Worm (Caenorhabditis elegans) whole organism, late embryonic: ENCODE measurements around the gene pqn-74.

Experiments used
- C08G9.2 ChIP-seq: sonication (generic microtip); optimal IDR thresholded peaks from 2 replicates; lab custom pipeline; 2016; ENCODE audit warnings: mild to moderate bottlenecking, missing genetic modification characterization, moderate library complexity, missing compliant biosample characterization
- T23F11.4 ChIP-seq: fragments of 200-800 bp; sonication (Bioruptor generic); optimal IDR thresholded peaks from 2 replicates; lab custom pipeline; 2018; ENCODE audit warnings: mild to moderate bottlenecking, missing genetic modification characterization, missing compliant biosample characterization
- ama-1 ChIP-seq: fragments of 150-350 bp; optimal IDR thresholded peaks from 2 replicates; lab custom pipeline; 2014
- ceh-6 ChIP-seq: fragments of 200-800 bp; sonication (Bioruptor generic); optimal IDR thresholded peaks from 2 replicates; lab custom pipeline; 2018; ENCODE audit warnings: mild to moderate bottlenecking, missing genetic modification characterization, missing compliant biosample characterization
- ets-4 ChIP-seq: sonication (generic microtip); optimal IDR thresholded peaks from 2 replicates; lab custom pipeline; 2016; ENCODE audit warnings: missing genetic modification characterization, missing compliant biosample characterization
- fkh-10 ChIP-seq: fragments of 150-350 bp; optimal IDR thresholded peaks from 2 replicates; lab custom pipeline; 2014; ENCODE audit warnings: missing biosample characterization, missing genetic modification reagents, missing genetic modification characterization
- nfya-1 ChIP-seq: sonication (generic microtip); optimal IDR thresholded peaks from 2 replicates; lab custom pipeline; 2017; ENCODE audit warnings: missing genetic modification characterization, mild to moderate bottlenecking, missing compliant biosample characterization, antibody characterized with exemption, moderate library complexity
- npax-4 ChIP-seq: sonication (generic microtip); optimal IDR thresholded peaks from 2 replicates; lab custom pipeline; 2016; ENCODE audit warnings: missing genetic modification characterization, missing compliant biosample characterization
- pag-3 ChIP-seq: sonication (generic microtip); optimal IDR thresholded peaks from 2 replicates; lab custom pipeline; 2016; ENCODE audit warnings: missing compliant biosample characterization, missing genetic modification characterization, borderline replicate concordance
- pha-2 ChIP-seq: sonication (generic microtip); optimal IDR thresholded peaks from 2 replicates; lab custom pipeline; 2017; ENCODE audit warnings: mild to moderate bottlenecking, missing genetic modification characterization, missing compliant biosample characterization
- sox-2 ChIP-seq: fragments of 200-800 bp; sonication (Bioruptor generic); IDR thresholded peaks from 2 replicates; pipeline ENCODE4 v1.3.6; 2022; ENCODE audit warnings: missing genetic modification reagents, missing genetic modification characterization, missing compliant biosample characterization

ce11 chrIV:13314181-13314580, 17.0 kb downstream of the pqn-74 start:
- TF ChIP-seq ama-1 = no peak
- no peak for TF ChIP-seq fkh-10 (GFP tag; lab: Kevin White, UChicago)
- no peak for TF ChIP-seq T23F11.4 (GFP tag; lab: Kevin White, UChicago)
- no peak for TF ChIP-seq npax-4
- TF ChIP-seq ets-4 (tag; lab: Kevin White, UChicago) = no peak
- no peak for TF ChIP-seq C08G9.2
- no peak for TF ChIP-seq sox-2 (GFP tag; lab: Robert Waterston, UW)
- TF ChIP-seq ceh-6 (GFP tag; lab: Kevin White, UChicago) = no peak
- no peak for TF ChIP-seq nfya-1 (tag; lab: Kevin White, UChicago)
- TF ChIP-seq pag-3 (tag; lab: Kevin White, UChicago) = no peak
- no peak for TF ChIP-seq pha-2 (tag; lab: Kevin White, UChicago)
